Fruit fly (Drosophila melanogaster) whole organism, embryonic: ENCODE results near the gene scaf6.

Source experiments
- Abd-B ChIP-seq: fragments of 200-800 bp; sonication (Bioruptor generic); optimal IDR thresholded peaks from 2 replicates; lab custom pipeline; 2018; ENCODE audit warnings: missing biosample characterization, mild to moderate bottlenecking, missing genetic modification characterization, moderate library complexity
- Antp ChIP-seq: fragments of 200-800 bp; sonication (Bioruptor generic); optimal IDR thresholded peaks from 3 replicates; lab custom pipeline; 2016; ENCODE audit warnings: missing biosample characterization, missing genetic modification characterization
- BEAF-32 ChIP-seq: fragments of 200-800 bp; sonication (Bioruptor generic); optimal IDR thresholded peaks from 3 replicates; lab custom pipeline; 2017; ENCODE audit warnings: missing biosample characterization, missing genetic modification characterization, mild to moderate bottlenecking, moderate library complexity, missing genetic modification reagents
- Bdp1 ChIP-seq: fragments of 200-800 bp; sonication (Bioruptor generic); optimal IDR thresholded peaks from 3 replicates; lab custom pipeline; 2016; ENCODE audit warnings: missing biosample characterization, missing genetic modification characterization
- CG11723 ChIP-seq: fragments of 200-800 bp; sonication (Bioruptor generic); optimal IDR thresholded peaks from 2 replicates; lab custom pipeline; 2017; ENCODE audit warnings: missing biosample characterization, mild to moderate bottlenecking, missing genetic modification characterization
- CG12071 ChIP-seq: fragments of 200-800 bp; sonication (Bioruptor generic); optimal IDR thresholded peaks from 3 replicates; lab custom pipeline; 2018; ENCODE audit warnings: missing biosample characterization, mild to moderate bottlenecking, missing genetic modification characterization
- CG12299 ChIP-seq: fragments of 200-800 bp; sonication (Bioruptor generic); optimal IDR thresholded peaks from 2 replicates; lab custom pipeline; 2018; ENCODE audit warnings: missing biosample characterization, mild to moderate bottlenecking, missing genetic modification characterization
- CG12659 ChIP-seq: fragments of 200-800 bp; sonication (Bioruptor generic); optimal IDR thresholded peaks from 3 replicates; lab custom pipeline; 2017; ENCODE audit warnings: mild to moderate bottlenecking, missing biosample characterization, missing genetic modification reagents, missing genetic modification characterization
- CG12744 ChIP-seq: fragments of 200-800 bp; sonication (Bioruptor generic); optimal IDR thresholded peaks from 2 replicates; lab custom pipeline; 2016; ENCODE audit warnings: missing biosample characterization, missing genetic modification characterization
- CG13424 ChIP-seq: fragments of 200-800 bp; sonication (Bioruptor generic); optimal IDR thresholded peaks from 2 replicates; lab custom pipeline; 2019; ENCODE audit warnings: missing biosample characterization, mild to moderate bottlenecking, missing genetic modification characterization, moderate library complexity
- CG15269 ChIP-seq: fragments of 200-800 bp; sonication (Bioruptor generic); optimal IDR thresholded peaks from 2 replicates; lab custom pipeline; 2018; ENCODE audit warnings: missing biosample characterization, mild to moderate bottlenecking, missing genetic modification characterization, moderate library complexity
- CG15479 ChIP-seq: fragments of 200-800 bp; sonication (Bioruptor generic); optimal IDR thresholded peaks from 3 replicates; lab custom pipeline; 2019; ENCODE audit warnings: missing biosample characterization, mild to moderate bottlenecking, missing genetic modification characterization, moderate library complexity
- CG16779 ChIP-seq: fragments of 200-800 bp; sonication (Bioruptor generic); IDR thresholded peaks from 2 replicates; pipeline ENCODE4 v1.3.6; 2022; ENCODE audit warnings: missing biosample characterization, missing genetic modification characterization
- CG17328 ChIP-seq: fragments of 200-800 bp; sonication (Bioruptor generic); IDR thresholded peaks from 2 replicates; pipeline ENCODE4 v1.3.6; 2022; ENCODE audit warnings: missing biosample characterization, missing genetic modification characterization
- CG17361 ChIP-seq: fragments of 200-800 bp; sonication (Bioruptor generic); IDR thresholded peaks from 3 replicates; pipeline ENCODE4 v1.3.6; 2022; ENCODE audit warnings: missing biosample characterization, missing genetic modification characterization
- CG18262 ChIP-seq: fragments of 200-800 bp; optimal IDR thresholded peaks from 3 replicates; lab custom pipeline; 2019; ENCODE audit warnings: missing biosample characterization, mild to moderate bottlenecking, missing genetic modification characterization, moderate library complexity
- CG18764 ChIP-seq: fragments of 200-800 bp; sonication (Bioruptor generic); optimal IDR thresholded peaks from 3 replicates; lab custom pipeline; 2016; ENCODE audit warnings: missing biosample characterization, missing genetic modification characterization
- CG2120 ChIP-seq: fragments of 200-800 bp; sonication (Bioruptor generic); optimal IDR thresholded peaks from 3 replicates; lab custom pipeline; 2016; ENCODE audit warnings: missing biosample characterization, missing genetic modification characterization
- CG30431 ChIP-seq: fragments of 200-800 bp; sonication (Bioruptor generic); optimal IDR thresholded peaks from 2 replicates; lab custom pipeline; 2017; ENCODE audit warnings: missing biosample characterization, missing genetic modification characterization
- CG31365 ChIP-seq: fragments of 200-800 bp; sonication (Bioruptor generic); optimal IDR thresholded peaks from 2 replicates; lab custom pipeline; 2018; ENCODE audit warnings: missing biosample characterization, mild to moderate bottlenecking, missing genetic modification characterization
- CG31441 ChIP-seq: fragments of 200-800 bp; sonication (Bioruptor generic); IDR thresholded peaks from 2 replicates; pipeline ENCODE4 v1.3.6; 2022; ENCODE audit warnings: missing biosample characterization, missing genetic modification characterization
- CG4820 ChIP-seq: fragments of 200-800 bp; sonication (Bioruptor generic); optimal IDR thresholded peaks from 3 replicates; lab custom pipeline; 2016; ENCODE audit warnings: missing biosample characterization, missing genetic modification characterization
- CG4854 ChIP-seq: fragments of 200-800 bp; sonication (Bioruptor generic); optimal IDR thresholded peaks from 2 replicates; lab custom pipeline; 2016; ENCODE audit warnings: missing biosample characterization, missing genetic modification characterization, inconsistent platforms
- CG5245 ChIP-seq: fragments of 200-800 bp; sonication (Bioruptor generic); optimal IDR thresholded peaks from 3 replicates; lab custom pipeline; 2016; ENCODE audit warnings: missing biosample characterization, missing genetic modification characterization
- CG6654 ChIP-seq: fragments of 200-800 bp; sonication (Bioruptor generic); optimal IDR thresholded peaks from 2 replicates; lab custom pipeline; 2017; ENCODE audit warnings: missing biosample characterization, mild to moderate bottlenecking, missing genetic modification characterization
- CG7987 ChIP-seq: fragments of 200-800 bp; sonication (Bioruptor generic); optimal IDR thresholded peaks from 2 replicates; lab custom pipeline; 2018; ENCODE audit warnings: missing biosample characterization, mild to moderate bottlenecking, missing genetic modification characterization, moderate library complexity
- CG8765 ChIP-seq: fragments of 200-800 bp; sonication (Bioruptor generic); IDR thresholded peaks from 2 replicates; pipeline ENCODE4 v1.3.6; 2022; ENCODE audit warnings: missing biosample characterization, missing genetic modification characterization
- CG9437 ChIP-seq: fragments of 200-800 bp; sonication (Bioruptor generic); optimal IDR thresholded peaks from 2 replicates; lab custom pipeline; 2018; ENCODE audit warnings: missing biosample characterization, mild to moderate bottlenecking, missing genetic modification characterization
- CTCF ChIP-seq: fragments of 200-800 bp; sonication (Bioruptor generic); optimal IDR thresholded peaks from 2 replicates; lab custom pipeline; 2017; ENCODE audit warnings: missing biosample characterization, mild to moderate bottlenecking, missing genetic modification characterization, moderate library complexity
- CoRest ChIP-seq: fragments of 200-800 bp; sonication (Bioruptor generic); optimal IDR thresholded peaks from 3 replicates; lab custom pipeline; 2018; ENCODE audit warnings: missing biosample characterization, mild to moderate bottlenecking, missing genetic modification characterization, moderate library complexity
- Dip2 ChIP-seq: fragments of 200-800 bp; sonication (Bioruptor generic); IDR thresholded peaks from 2 replicates; pipeline ENCODE4 v1.3.6; 2022; ENCODE audit warnings: missing biosample characterization, missing genetic modification characterization
- Doc3 ChIP-seq: fragments of 200-800 bp; sonication (Bioruptor generic); IDR thresholded peaks from 3 replicates; pipeline ENCODE4 v1.3.6; 2022; ENCODE audit warnings: missing biosample characterization, missing genetic modification characterization; ENCODE audit not compliant: partially characterized antibody
- Lim3 ChIP-seq: fragments of 200-800 bp; sonication (Bioruptor generic); IDR thresholded peaks from 2 replicates; pipeline ENCODE4 v1.3.6; 2022; ENCODE audit warnings: missing biosample characterization, missing genetic modification characterization
- MTF-1 ChIP-seq: fragments of 200-800 bp; sonication (Bioruptor generic); optimal IDR thresholded peaks from 2 replicates; lab custom pipeline; 2018; ENCODE audit warnings: missing biosample characterization, mild to moderate bottlenecking, missing genetic modification characterization, borderline replicate concordance
- Mad ChIP-seq: fragments of 200-800 bp; sonication (Bioruptor generic); optimal IDR thresholded peaks from 2 replicates; lab custom pipeline; 2016; ENCODE audit warnings: missing biosample characterization, missing genetic modification characterization
- Sin3A ChIP-seq: fragments of >200 bp; optimal IDR thresholded peaks from 2 replicates; lab custom pipeline; 2018
- Sry-β ChIP-seq: fragments of 200-800 bp; sonication (Bioruptor generic); optimal IDR thresholded peaks from 2 replicates; lab custom pipeline; 2018; ENCODE audit warnings: missing biosample characterization, mild to moderate bottlenecking, missing genetic modification characterization, moderate library complexity
- ato ChIP-seq: fragments of 200-800 bp; sonication (Bioruptor generic); IDR thresholded peaks from 2 replicates; pipeline ENCODE4 v1.3.6; 2022; ENCODE audit warnings: missing biosample characterization, missing genetic modification characterization; ENCODE audit not compliant: partially characterized antibody
- cas ChIP-seq: fragments of 200-800 bp; sonication (Bioruptor generic); IDR thresholded peaks from 2 replicates; pipeline ENCODE4 v1.3.6; 2022; ENCODE audit warnings: missing biosample characterization, missing genetic modification characterization
- cato ChIP-seq: fragments of 200-800 bp; sonication (Bioruptor generic); optimal IDR thresholded peaks from 2 replicates; lab custom pipeline; 2016; ENCODE audit warnings: missing biosample characterization, missing genetic modification characterization, borderline replicate concordance
- chn ChIP-seq: fragments of 200-800 bp; sonication (Bioruptor generic); optimal IDR thresholded peaks from 2 replicates; lab custom pipeline; 2016; ENCODE audit warnings: missing biosample characterization, missing genetic modification characterization
- da ChIP-seq: fragments of 200-800 bp; sonication (Bioruptor generic); optimal IDR thresholded peaks from 2 replicates; lab custom pipeline; 2016; ENCODE audit warnings: missing biosample characterization, missing genetic modification characterization
- gsb-n ChIP-seq: fragments of 200-800 bp; sonication (Bioruptor generic); optimal IDR thresholded peaks from 3 replicates; lab custom pipeline; 2018; ENCODE audit warnings: missing biosample characterization, mild to moderate bottlenecking, missing genetic modification characterization
- onecut ChIP-seq: fragments of 200-800 bp; sonication (Bioruptor generic); IDR thresholded peaks from 2 replicates; pipeline ENCODE4 v1.3.6; 2022; ENCODE audit warnings: missing biosample characterization, missing genetic modification characterization
- otp ChIP-seq: fragments of 200-800 bp; sonication (Bioruptor generic); IDR thresholded peaks from 3 replicates; pipeline ENCODE4, ENCODE4 v1.3.6; 2022; ENCODE audit warnings: missing biosample characterization, missing genetic modification characterization
- pfk ChIP-seq: fragments of 200-800 bp; sonication (Bioruptor generic); optimal IDR thresholded peaks from 2 replicates; lab custom pipeline; 2018; ENCODE audit warnings: missing biosample characterization, mild to moderate bottlenecking, missing genetic modification characterization, moderate library complexity
- pum ChIP-seq: fragments of 200-800 bp; sonication (Bioruptor generic); optimal IDR thresholded peaks from 2 replicates; lab custom pipeline; 2016; ENCODE audit warnings: missing biosample characterization, missing genetic modification characterization
- sob ChIP-seq: fragments of 200-800 bp; sonication (Bioruptor generic); IDR thresholded peaks from 2 replicates; pipeline ENCODE4 v1.3.6; 2022; ENCODE audit warnings: missing biosample characterization, missing genetic modification characterization
- usp ChIP-seq: fragments of >200 bp; optimal IDR thresholded peaks from 2 replicates; lab custom pipeline; 2017; ENCODE audit warnings: missing biosample characterization, missing genetic modification characterization
- wor ChIP-seq: fragments of 200-800 bp; sonication (Bioruptor generic); IDR thresholded peaks from 2 replicates; pipeline ENCODE4 v1.3.6; 2022; ENCODE audit warnings: missing biosample characterization, missing genetic modification characterization
- yki ChIP-seq: fragments of >200 bp; optimal IDR thresholded peaks from 3 replicates; lab custom pipeline; 2018

The scaf6 gene

DNA sequence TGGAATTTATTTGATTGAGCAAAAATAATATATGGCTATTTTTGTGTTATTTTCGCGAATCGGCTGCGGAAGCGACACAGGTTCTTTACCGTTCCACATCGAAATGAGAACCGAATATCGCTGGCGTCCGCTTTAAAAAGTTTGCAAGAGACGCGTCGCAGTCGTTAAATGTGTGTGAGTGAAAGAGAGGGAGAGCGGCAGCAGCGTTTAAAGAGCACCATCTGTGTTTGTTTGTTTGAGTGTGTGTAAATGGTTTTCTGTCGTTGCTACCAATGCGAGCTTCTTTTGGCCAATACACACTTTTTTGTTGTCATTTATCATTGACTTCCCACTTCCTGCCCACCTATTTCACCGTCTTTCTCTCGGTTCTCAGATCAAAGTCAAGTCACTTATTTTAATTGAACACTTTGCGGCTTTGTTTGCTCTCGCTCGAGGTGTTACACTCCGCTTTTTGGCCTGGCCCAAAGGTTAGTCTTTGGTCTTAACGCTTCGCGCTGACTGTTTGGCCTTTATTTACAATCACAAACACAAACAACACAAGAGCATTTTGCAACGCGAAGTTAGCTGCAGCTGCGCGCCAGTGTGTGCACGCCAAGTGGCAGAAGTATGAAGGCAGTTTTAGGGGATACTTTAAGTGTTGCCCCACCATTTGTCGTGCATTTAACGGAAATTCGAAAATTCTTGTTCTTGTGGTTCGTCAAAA lies 30.2 kb downstream of the scaf6 start, which contains the start of gene CG3764 (continued):
- TF ChIP-seq CG15269 (tag; lab: Kevin White, UChicago) = peak; percentile 73
- TF ChIP-seq BEAF-32 (GFP tag; lab: Kevin White, UChicago) = peak; percentile 46
- peak; percentile 43 for TF ChIP-seq Sin3A (lab: Kevin White, UChicago)
- peak; percentile 74 for TF ChIP-seq Mad (GFP tag; lab: Kevin White, UChicago)
- TF ChIP-seq CoRest (tag; lab: Kevin White, UChicago) = peak; percentile 83
- peak; percentile 87 for TF ChIP-seq CG12299 (tag; lab: Kevin White, UChicago)
- TF ChIP-seq onecut (GFP tag; lab: Robert Waterston, UW) = peak; percentile 72
- peak; percentile 91 for TF ChIP-seq CG12071 (GFP tag; lab: Kevin White, UChicago)
- TF ChIP-seq CG13424 = peak; percentile 76
- no peak for TF ChIP-seq wor (GFP tag; lab: Robert Waterston, UW)
- peak; percentile 44 for TF ChIP-seq gsb-n (tag; lab: Kevin White, UChicago)
- peak; percentile 67 for TF ChIP-seq chn (GFP tag; lab: Kevin White, UChicago)
- TF ChIP-seq CG18262 (tag; lab: Kevin White, UChicago) = peak; percentile 67
- TF ChIP-seq ato (GFP tag; lab: Robert Waterston, UW) = no peak
- TF ChIP-seq CG4820 (GFP tag; lab: Kevin White, UChicago) = peak; percentile 38
- TF ChIP-seq Doc3 (GFP tag; lab: Robert Waterston, UW) = no peak
- peak; percentile 63 for TF ChIP-seq CG31441 (GFP tag; lab: Robert Waterston, UW)
- peak; percentile 76 for TF ChIP-seq CG31365
- no peak for TF ChIP-seq Lim3 (GFP tag; lab: Robert Waterston, UW)
- TF ChIP-seq CG17328 (GFP tag; lab: Robert Waterston, UW) = peak; percentile 76
- TF ChIP-seq CG8765 = no peak
- no peak for TF ChIP-seq cas (GFP tag; lab: Robert Waterston, UW)
- TF ChIP-seq CG9437 (GFP tag; lab: Kevin White, UChicago) = no peak
- TF ChIP-seq CG7987 = peak; percentile 96
- peak; percentile 64 for TF ChIP-seq CTCF (GFP tag; lab: Kevin White, UChicago)
- TF ChIP-seq CG11723 (GFP tag; lab: Kevin White, UChicago) = peak; percentile 78
- peak; percentile 62 for TF ChIP-seq Abd-B (GFP tag; lab: Kevin White, UChicago)
- no peak for TF ChIP-seq yki (lab: Kevin White, UChicago)
- TF ChIP-seq CG4854 (GFP tag; lab: Kevin White, UChicago) = peak; percentile 73
- peak; percentile 46 for TF ChIP-seq pum (GFP tag; lab: Kevin White, UChicago)
- peak; percentile 28 for TF ChIP-seq CG6654 (GFP tag; lab: Kevin White, UChicago)
- peak; percentile 72 for TF ChIP-seq da (GFP tag; lab: Kevin White, UChicago)
- peak; percentile 64 for TF ChIP-seq Sry-β
- TF ChIP-seq MTF-1 = peak; percentile 88
- peak; percentile 42 for TF ChIP-seq CG2120 (GFP tag; lab: Kevin White, UChicago)
- TF ChIP-seq CG30431 (GFP tag; lab: Kevin White, UChicago) = peak; percentile 31
- TF ChIP-seq CG16779 (GFP tag; lab: Robert Waterston, UW) = no peak
- peak; percentile 74 for TF ChIP-seq pfk (GFP tag; lab: Kevin White, UChicago)
- peak; percentile 71 for TF ChIP-seq CG18764 (GFP tag; lab: Kevin White, UChicago)
- TF ChIP-seq usp = no peak
- peak; percentile 65 for TF ChIP-seq Bdp1 (GFP tag; lab: Kevin White, UChicago)
- TF ChIP-seq CG15479 (GFP tag; lab: Kevin White, UChicago) = no peak
- peak; percentile 63 for TF ChIP-seq Antp (GFP tag; lab: Kevin White, UChicago)
- TF ChIP-seq CG17361 = peak; percentile 68
- TF ChIP-seq CG12659 (GFP tag; lab: Kevin White, UChicago) = peak; percentile 95
- TF ChIP-seq CG12744 (GFP tag; lab: Kevin White, UChicago) = peak; percentile 20
- TF ChIP-seq sob (GFP tag; lab: Robert Waterston, UW) = peak; percentile 79
- TF ChIP-seq CG5245 (GFP tag; lab: Kevin White, UChicago) = peak; percentile 30
- TF ChIP-seq Dip2 (GFP tag; lab: Robert Waterston, UW) = no peak
- TF ChIP-seq otp = peak; percentile 65; the same call in 1 of the 3 replicates
- peak; percentile 34 for TF ChIP-seq cato
